Fruit fly (Drosophila melanogaster): ENCODE results near the gene Lint-O.

Gene Lint-O

dm6 chrX:2703693-2704092, 5.2 kb downstream of the Lint-O start, which contains the start of gene Ugalt (continued):
- TF ChIP-seq CG7745 (tag; optimal IDR thresholded peaks at IDR 0.05) (peak; percentile 96), dimm (GFP tag; IDR thresholded peaks at IDR 0.05) (peak; percentile 100), Gsc (GFP tag; IDR thresholded peaks at IDR 0.05) (peak; percentile 100), amos (GFP tag; IDR thresholded peaks at IDR 0.05; ENCODE audit: partially characterized antibody) (peak; percentile 36; the same call in 1 of the 2 replicates), HLH54F (GFP tag; optimal IDR thresholded peaks at IDR 0.05) (peak; percentile 100), trem (tag; optimal IDR thresholded peaks at IDR 0.05) (peak; percentile 98), otp (GFP tag; IDR thresholded peaks at IDR 0.05) (peak; percentile 100), dysf (GFP tag; IDR thresholded peaks at IDR 0.05) (peak; percentile 100), Blimp-1 (GFP tag; optimal IDR thresholded peaks at IDR 0.05) (peak; percentile 100), zfh2 (GFP tag; optimal IDR thresholded peaks at IDR 0.05) (peak; percentile 100), lola (GFP tag; optimal IDR thresholded peaks at IDR 0.05) (peak in 1 of 3 experiments; percentile 100), CG2120 (GFP tag; optimal IDR thresholded peaks at IDR 0.05) (peak; percentile 100), CTCF (GFP tag; optimal IDR thresholded peaks at IDR 0.05) (peak; percentile 86), danr (GFP tag; IDR thresholded peaks at IDR 0.05) (peak; percentile 100), Awh (GFP tag; IDR thresholded peaks at IDR 0.05) (peak; percentile 100), CG33557 (GFP tag; optimal IDR thresholded peaks at IDR 0.05) (peak; percentile 99), CG14667 (GFP tag; IDR thresholded peaks at IDR 0.05) (peak; percentile 100), Dip2 (GFP tag; IDR thresholded peaks at IDR 0.05) (peak; percentile 88), Nf-YB (GFP tag; optimal IDR thresholded peaks at IDR 0.05) (peak; percentile 94), D19A (tag; optimal IDR thresholded peaks at IDR 0.05) (peak; percentile 99), Sox102F (GFP tag; optimal IDR thresholded peaks at IDR 0.05) (peak; percentile 100), Side (GFP tag; optimal IDR thresholded peaks at IDR 0.05) (peak; percentile 100), H15 (GFP tag; IDR thresholded peaks at IDR 0.05) (peak; percentile 100), ap (GFP tag; IDR thresholded peaks at IDR 0.05) (peak; percentile 100), Atf3 (GFP tag; optimal IDR thresholded peaks at IDR 0.05) (peak; percentile 100), Nf-YA (GFP tag; IDR thresholded peaks at IDR 0.05) (peak; percentile 100), HLHmδ (GFP tag; optimal IDR thresholded peaks at IDR 0.05) (peak; percentile 98), CG16813 (GFP tag; IDR thresholded peaks at IDR 0.05; ENCODE audit: partially characterized antibody) (no peak), fu2 (GFP tag; optimal IDR thresholded peaks at IDR 0.05) (peak; percentile 100), peb (GFP tag; IDR thresholded peaks at IDR 0.05) (peak; percentile 100), Nf-YC (tag; optimal IDR thresholded peaks at IDR 0.05) (peak; percentile 96), ara (GFP tag; IDR thresholded peaks at IDR 0.05) (peak; percentile 100), vfl (GFP tag; optimal IDR thresholded peaks at IDR 0.05) (peak; percentile 100), Dp (GFP tag; optimal IDR thresholded peaks at IDR 0.05) (peak; percentile 68), slbo (GFP tag; IDR thresholded peaks at IDR 0.05) (peak; percentile 100), CG4617 (GFP tag; optimal IDR thresholded peaks at IDR 0.05; ENCODE audit: borderline replicate concordance) (peak; percentile 100), Dfd (GFP tag; optimal IDR thresholded peaks at IDR 0.05) (peak in 1 of 2 experiments; percentile 94), Aef1 (GFP tag; IDR thresholded peaks at IDR 0.05) (peak; percentile 100), bab2 (GFP tag; optimal IDR thresholded peaks at IDR 0.05) (peak; percentile 100), CG8765 (GFP tag; IDR thresholded peaks at IDR 0.05) (peak; percentile 100), CG1233 (GFP tag; optimal IDR thresholded peaks at IDR 0.05) (peak; percentile 100), CG10209 (GFP tag; optimal IDR thresholded peaks at IDR 0.05) (peak; percentile 100), Fer1 (GFP tag; optimal IDR thresholded peaks at IDR 0.05) (peak; percentile 100), CG4730 (GFP tag; IDR thresholded peaks at IDR 0.05) (peak; percentile 100), pros (GFP tag; optimal IDR thresholded peaks at IDR 0.05) (peak; percentile 95), YL-1 (GFP tag; optimal IDR thresholded peaks at IDR 0.05) (peak; percentile 100), CG18476 (GFP tag; optimal IDR thresholded peaks at IDR 0.05) (peak; percentile 100), Tbp (GFP tag; optimal IDR thresholded peaks at IDR 0.05) (no peak), CG16815 (GFP tag; optimal IDR thresholded peaks at IDR 0.05) (peak; percentile 100), CG14860 (GFP tag; IDR thresholded peaks at IDR 0.05; ENCODE audit: partially characterized antibody) (no peak), CG10267 (tag; optimal IDR thresholded peaks at IDR 0.05) (peak; percentile 100), E2f1 (GFP tag; IDR thresholded peaks at IDR 0.05) (peak; percentile 100)
